Fruit fly (Drosophila melanogaster): ENCODE measurements around the gene CG17562.

Gene CG17562

dm6 chr3R:16655494-16656493 is 40.7 kb downstream of the CG17562 start, which contains the start of gene modSP:
Gene modSP, minus strand, starts transcription at chr3R:16655662.
- TF ChIP-seq CG8632 (GFP tag; optimal IDR thresholded peaks at IDR 0.05) (no peak), Ets96B (tag; optimal IDR thresholded peaks at IDR 0.05) (no peak), CG6854 (GFP tag; optimal IDR thresholded peaks at IDR 0.05) (peak; percentile 59), Ets21C (GFP tag; optimal IDR thresholded peaks at IDR 0.05) (peak; percentile 37), dac (GFP tag; optimal IDR thresholded peaks at IDR 0.05) (no peak), CG6792 (GFP tag; optimal IDR thresholded peaks at IDR 0.05) (peak; percentile 31), CG34406 (GFP tag; optimal IDR thresholded peaks at IDR 0.05) (peak; percentile 37), CG7368 (GFP tag; optimal IDR thresholded peaks at IDR 0.05) (peak; percentile 18), topi (GFP tag; optimal IDR thresholded peaks at IDR 0.05) (peak; percentile 35), Smox (GFP tag; optimal IDR thresholded peaks at IDR 0.05) (peak; percentile 49), CG11762 (GFP tag; optimal IDR thresholded peaks at IDR 0.05; ENCODE audit: insufficient read depth) (no peak), CG3919 (GFP tag; optimal IDR thresholded peaks at IDR 0.05) (peak; percentile 53), CG4318 (GFP tag; optimal IDR thresholded peaks at IDR 0.05) (no peak), Sox102F (GFP tag; optimal IDR thresholded peaks at IDR 0.05) (peak; percentile 64), achi (GFP tag; optimal IDR thresholded peaks at IDR 0.05) (peak; percentile 50), Hr4 (GFP tag; optimal IDR thresholded peaks at IDR 0.05) (peak; percentile 57), CG11294 (GFP tag; IDR thresholded peaks at IDR 0.05) (no peak), Eip78C (GFP tag) (peak; percentile 88), spab (GFP tag; optimal IDR thresholded peaks at IDR 0.05) (no peak), CG8319 (GFP tag; optimal IDR thresholded peaks at IDR 0.05) (no peak), ss (GFP tag; optimal IDR thresholded peaks at IDR 0.05) (peak; percentile 68 to 80), CG6276 (GFP tag; optimal IDR thresholded peaks at IDR 0.05) (no peak), esn (GFP tag; optimal IDR thresholded peaks at IDR 0.05) (peak; percentile 68), CG6808 (GFP tag; optimal IDR thresholded peaks at IDR 0.05) (peak; percentile 59), fd85E (GFP tag; optimal IDR thresholded peaks at IDR 0.05) (no peak), CG3032 (tag; optimal IDR thresholded peaks at IDR 0.05) (peak; percentile 25), vri (GFP tag; optimal IDR thresholded peaks at IDR 0.05) (peak; percentile 51), eg (GFP tag; IDR thresholded peaks at IDR 0.05) (no peak), Sox15 (GFP tag; optimal IDR thresholded peaks at IDR 0.05) (peak; percentile 29), CG15336 (GFP tag; IDR thresholded peaks at IDR 0.05) (peak; percentile 13; the same call in 1 of the 2 replicates), Blimp-1 (GFP tag; optimal IDR thresholded peaks at IDR 0.05) (no peak), CG31627 (GFP tag; optimal IDR thresholded peaks at IDR 0.05) (peak; percentile 58), Eip75B (GFP tag; optimal IDR thresholded peaks at IDR 0.05) (peak; percentile 61), dsx (GFP tag; optimal IDR thresholded peaks at IDR 0.05; ENCODE audit: poor library complexity, severe bottlenecking) (peak; percentile 20), lz (GFP tag; optimal IDR thresholded peaks at IDR 0.05) (peak; percentile 70), Lpt (GFP tag; optimal IDR thresholded peaks at IDR 0.05) (peak; percentile 44), CG16779 (tag; optimal IDR thresholded peaks at IDR 0.05) (no peak), cyc (GFP tag; optimal IDR thresholded peaks at IDR 0.05) (peak; percentile 52), net (GFP tag; optimal IDR thresholded peaks at IDR 0.05) (peak; percentile 19), acj6 (GFP tag; optimal IDR thresholded peaks at IDR 0.05) (peak; percentile 58), Sox14 (GFP tag; optimal IDR thresholded peaks at IDR 0.05) (peak; percentile 55), svp (GFP tag) (peak; percentile 87), CG9139 (GFP tag; optimal IDR thresholded peaks at IDR 0.05) (peak; percentile 63), Met (GFP tag; optimal IDR thresholded peaks at IDR 0.05) (peak; percentile 64), Eip93F (GFP tag; optimal IDR thresholded peaks at IDR 0.05) (no peak), Gug (GFP tag; IDR thresholded peaks at IDR 0.05) (no peak; the same call in 1 of the 2 replicates), CG32006 (GFP tag; optimal IDR thresholded peaks at IDR 0.05) (peak; percentile 48), pdm3 (GFP tag; optimal IDR thresholded peaks at IDR 0.05) (peak; percentile 53), Hr39 (GFP tag; optimal IDR thresholded peaks at IDR 0.05) (peak; percentile 68), CG6163 (GFP tag; IDR thresholded peaks at IDR 0.05) (peak; percentile 63; the same call in 1 of the 3 replicates)

Measured in whole organism, prepupa.